Fruit fly (Drosophila melanogaster) whole organism, embryonic: ENCODE measurements around the gene Nrd1.
A peak's percentile ranks its signal among the peaks of the same experiment; 100 is the strongest.

Experiments
- Ada2b ChIP-seq: fragments of 200-800 bp; sonication (Bioruptor generic); IDR thresholded peaks from 2 replicates; pipeline ENCODE4 v1.3.6; 2022; ENCODE audit warnings: missing biosample characterization, missing genetic modification characterization
- CG10321 ChIP-seq: fragments of 200-800 bp; sonication (Bioruptor generic); IDR thresholded peaks from 2 replicates; pipeline ENCODE4 v1.3.6; 2022; ENCODE audit warnings: missing biosample characterization, missing genetic modification characterization
- CG11085 ChIP-seq: fragments of 200-800 bp; sonication (Bioruptor generic); IDR thresholded peaks from 2 replicates; pipeline ENCODE4 v1.3.6; 2022; ENCODE audit warnings: missing biosample characterization, missing genetic modification characterization
- CG12071 ChIP-seq: fragments of 200-800 bp; sonication (Bioruptor generic); optimal IDR thresholded peaks from 3 replicates; lab custom pipeline; 2018; ENCODE audit warnings: missing biosample characterization, mild to moderate bottlenecking, missing genetic modification characterization
- CG12744 ChIP-seq: fragments of 200-800 bp; sonication (Bioruptor generic); optimal IDR thresholded peaks from 2 replicates; lab custom pipeline; 2016; ENCODE audit warnings: missing biosample characterization, missing genetic modification characterization
- CG15479 ChIP-seq: fragments of 200-800 bp; sonication (Bioruptor generic); optimal IDR thresholded peaks from 3 replicates; lab custom pipeline; 2019; ENCODE audit warnings: missing biosample characterization, mild to moderate bottlenecking, missing genetic modification characterization, moderate library complexity
- CG15514 ChIP-seq: fragments of 200-800 bp; sonication (Bioruptor generic); optimal IDR thresholded peaks from 3 replicates; lab custom pipeline; 2017; ENCODE audit warnings: missing biosample characterization, missing genetic modification characterization, mild to moderate bottlenecking, moderate library complexity, missing genetic modification reagents
- CG17612 ChIP-seq: fragments of 200-800 bp; sonication (Bioruptor generic); IDR thresholded peaks from 2 replicates; pipeline ENCODE4 v1.3.6; 2022; ENCODE audit warnings: missing biosample characterization, missing genetic modification characterization
- CG18476 ChIP-seq: fragments of 200-800 bp; sonication (Bioruptor generic); optimal IDR thresholded peaks from 2 replicates; lab custom pipeline; 2016; ENCODE audit warnings: missing biosample characterization, mild to moderate bottlenecking, missing genetic modification characterization
- CG30431 ChIP-seq: fragments of 200-800 bp; sonication (Bioruptor generic); optimal IDR thresholded peaks from 2 replicates; lab custom pipeline; 2017; ENCODE audit warnings: missing biosample characterization, missing genetic modification characterization
- CG31224 ChIP-seq: fragments of 200-800 bp; sonication (Bioruptor generic); IDR thresholded peaks from 2 replicates; pipeline ENCODE4 v1.3.6; 2022; ENCODE audit warnings: missing biosample characterization, missing genetic modification characterization
- CG31388 ChIP-seq: fragments of 200-800 bp; sonication (Bioruptor generic); optimal IDR thresholded peaks from 2 replicates; lab custom pipeline; 2016; ENCODE audit warnings: missing biosample characterization, missing genetic modification characterization
- CG6683 ChIP-seq: fragments of 200-800 bp; sonication (Bioruptor generic); optimal IDR thresholded peaks from 2 replicates; lab custom pipeline; 2017; ENCODE audit warnings: missing biosample characterization, mild to moderate bottlenecking, missing genetic modification characterization, missing genetic modification reagents
- CG6813 ChIP-seq: fragments of 200-800 bp; sonication (Bioruptor generic); optimal IDR thresholded peaks from 2 replicates; lab custom pipeline; 2017; ENCODE audit warnings: missing biosample characterization, missing genetic modification characterization, mild to moderate bottlenecking, moderate library complexity, missing genetic modification reagents
- CG9437 ChIP-seq: fragments of 200-800 bp; sonication (Bioruptor generic); optimal IDR thresholded peaks from 2 replicates; lab custom pipeline; 2018; ENCODE audit warnings: missing biosample characterization, mild to moderate bottlenecking, missing genetic modification characterization
- CG9817 ChIP-seq: fragments of 200-800 bp; sonication (Bioruptor generic); optimal IDR thresholded peaks from 2 replicates; lab custom pipeline; 2018; ENCODE audit warnings: missing biosample characterization, mild to moderate bottlenecking, missing genetic modification characterization, moderate library complexity
- CG9932 ChIP-seq: fragments of 200-800 bp; sonication (Bioruptor generic); IDR thresholded peaks from 2 replicates; pipeline ENCODE4 v1.3.6; 2022; ENCODE audit warnings: missing biosample characterization, missing genetic modification characterization
- CTCF ChIP-seq: fragments of 200-800 bp; sonication (Bioruptor generic); optimal IDR thresholded peaks from 2 replicates; lab custom pipeline; 2017; ENCODE audit warnings: missing biosample characterization, mild to moderate bottlenecking, missing genetic modification characterization, moderate library complexity
- CrebB ChIP-seq: fragments of 200-800 bp; sonication (Bioruptor generic); optimal IDR thresholded peaks from 3 replicates; lab custom pipeline; 2018; ENCODE audit warnings: missing biosample characterization, mild to moderate bottlenecking, missing genetic modification characterization
- D19A ChIP-seq: fragments of 200-800 bp; optimal IDR thresholded peaks from 3 replicates; lab custom pipeline; 2019; ENCODE audit warnings: missing biosample characterization, mild to moderate bottlenecking, missing genetic modification characterization, moderate library complexity
- Dbx ChIP-seq: fragments of 200-800 bp; sonication (Bioruptor generic); IDR thresholded peaks from 3 replicates; pipeline ENCODE4 v1.3.6; 2022; ENCODE audit warnings: missing biosample characterization, missing genetic modification characterization
- Deaf1 ChIP-seq: fragments of 200-800 bp; optimal IDR thresholded peaks from 3 replicates; lab custom pipeline; 2019; ENCODE audit warnings: missing biosample characterization, mild to moderate bottlenecking, missing genetic modification characterization, moderate library complexity
- Doc3 ChIP-seq: fragments of 200-800 bp; sonication (Bioruptor generic); IDR thresholded peaks from 3 replicates; pipeline ENCODE4 v1.3.6; 2022; ENCODE audit warnings: missing biosample characterization, missing genetic modification characterization; ENCODE audit not compliant: partially characterized antibody
- GATAe ChIP-seq: fragments of 200-800 bp; sonication (Bioruptor generic); conservative IDR thresholded peaks from 2 replicates; pipeline ENCODE4 v1.3.6; 2022; ENCODE audit warnings: missing biosample characterization, missing genetic modification characterization
- H2.0 ChIP-seq: fragments of 200-800 bp; sonication (Bioruptor generic); IDR thresholded peaks from 2 replicates; pipeline ENCODE4 v1.3.6; 2022; ENCODE audit warnings: missing biosample characterization, missing genetic modification characterization
- HLH4C ChIP-seq: fragments of 200-800 bp; sonication (Bioruptor generic); IDR thresholded peaks from 3 replicates; pipeline ENCODE4 v1.3.6; 2022; ENCODE audit warnings: missing biosample characterization, missing genetic modification characterization; ENCODE audit not compliant: partially characterized antibody
- HmgD ChIP-seq: fragments of 200-800 bp; sonication (Bioruptor generic); optimal IDR thresholded peaks from 3 replicates; lab custom pipeline; 2016; ENCODE audit warnings: missing biosample characterization, missing genetic modification characterization
- Hmx ChIP-seq: fragments of 200-800 bp; sonication (Bioruptor generic); optimal IDR thresholded peaks from 2 replicates; lab custom pipeline; 2016; ENCODE audit warnings: missing biosample characterization, missing genetic modification characterization
- Jarid2 ChIP-seq: fragments of 200-800 bp; sonication (Bioruptor generic); optimal IDR thresholded peaks from 3 replicates; lab custom pipeline; 2017; ENCODE audit warnings: mild to moderate bottlenecking, missing biosample characterization, missing genetic modification reagents, missing genetic modification characterization
- Meics ChIP-seq: fragments of 200-800 bp; sonication (Bioruptor generic); optimal IDR thresholded peaks from 2 replicates; lab custom pipeline; 2017; ENCODE audit warnings: missing biosample characterization, mild to moderate bottlenecking, missing genetic modification characterization
- Oli ChIP-seq: fragments of 200-800 bp; sonication (Bioruptor generic); optimal IDR thresholded peaks from 2 replicates; lab custom pipeline; 2018; ENCODE audit warnings: missing biosample characterization, mild to moderate bottlenecking, missing genetic modification characterization, moderate library complexity
- Poxn ChIP-seq: fragments of 200-800 bp; sonication (Bioruptor generic); IDR thresholded peaks from 2 replicates; pipeline ENCODE4 v1.3.6; 2022; ENCODE audit warnings: missing biosample characterization, missing genetic modification characterization
- Xbp1 ChIP-seq: fragments of 200-800 bp; sonication (Bioruptor generic); optimal IDR thresholded peaks from 3 replicates; lab custom pipeline; 2016; ENCODE audit warnings: missing biosample characterization, mild to moderate bottlenecking, missing genetic modification characterization
- ac ChIP-seq: fragments of 200-800 bp; sonication (Bioruptor generic); optimal IDR thresholded peaks from 3 replicates; lab custom pipeline; 2017; ENCODE audit warnings: missing biosample characterization, mild to moderate bottlenecking, missing genetic modification characterization
- bbx ChIP-seq: fragments of 200-800 bp; sonication (Bioruptor generic); IDR thresholded peaks from 2 replicates; pipeline ENCODE4 v1.3.6; 2022; ENCODE audit warnings: missing biosample characterization, missing genetic modification characterization; ENCODE audit not compliant: partially characterized antibody
- caup ChIP-seq: fragments of 200-800 bp; sonication (Bioruptor generic); optimal IDR thresholded peaks from 3 replicates; lab custom pipeline; 2017; ENCODE audit warnings: missing biosample characterization, mild to moderate bottlenecking, missing genetic modification characterization, moderate library complexity; ENCODE audit not compliant: severe bottlenecking
- corto ChIP-seq: fragments of 200-800 bp; sonication (Bioruptor generic); optimal IDR thresholded peaks from 2 replicates; lab custom pipeline; 2016; ENCODE audit warnings: missing biosample characterization, mild to moderate bottlenecking, missing genetic modification characterization, moderate library complexity
- dm ChIP-seq: fragments of 200-800 bp; sonication (Bioruptor generic); optimal IDR thresholded peaks from 3 replicates; lab custom pipeline; 2016; ENCODE audit warnings: missing biosample characterization, missing genetic modification characterization
- ems ChIP-seq: fragments of 200-800 bp; sonication (Bioruptor generic); optimal IDR thresholded peaks from 3 replicates; lab custom pipeline; 2016; ENCODE audit warnings: missing biosample characterization, missing genetic modification characterization
- eve ChIP-seq, 2 experiments: fragments of >200 bp; optimal IDR thresholded peaks; 2 replicates each; lab custom pipeline; 2017; ENCODE audit warnings: missing biosample characterization in 2 of 2, missing genetic modification characterization in 2 of 2
- exex ChIP-seq: fragments of 200-800 bp; sonication (Bioruptor generic); optimal IDR thresholded peaks from 4 replicates; lab custom pipeline; 2018; ENCODE audit warnings: missing biosample characterization, mild to moderate bottlenecking, missing genetic modification characterization, moderate library complexity
- fd64A ChIP-seq: fragments of 200-800 bp; sonication (Bioruptor generic); optimal IDR thresholded peaks from 3 replicates; lab custom pipeline; 2018; ENCODE audit warnings: missing biosample characterization, mild to moderate bottlenecking, missing genetic modification characterization
- gfzf ChIP-seq: fragments of 200-800 bp; sonication (Bioruptor generic); optimal IDR thresholded peaks from 2 replicates; lab custom pipeline; 2016; ENCODE audit warnings: missing biosample characterization, mild to moderate bottlenecking, missing genetic modification characterization, moderate library complexity
- lbe ChIP-seq: fragments of 200-800 bp; sonication (Bioruptor generic); optimal IDR thresholded peaks from 2 replicates; lab custom pipeline; 2016; ENCODE audit warnings: missing biosample characterization, mild to moderate bottlenecking, missing genetic modification characterization
- pan ChIP-seq, 4 experiments: fragments of >200 bp in 3 of 4; fragments of 200-800 bp in 1 of 4; sonication (Bioruptor generic) in 1 of 4; optimal IDR thresholded peaks in 3 of 4; IDR thresholded peaks in 1 of 4; 2 replicates each; pipeline versions ENCODE4 v1.3.6 to Lab custom; 2017 to 2022; ENCODE audit warnings: missing biosample characterization in 2 of 4, missing genetic modification characterization in 2 of 4, mixed read lengths in 1 of 4
- sima ChIP-seq: fragments of 200-800 bp; sonication (Bioruptor generic); optimal IDR thresholded peaks from 2 replicates; lab custom pipeline; 2016; ENCODE audit warnings: missing biosample characterization, missing genetic modification characterization
- slbo ChIP-seq: fragments of 200-800 bp; sonication (Bioruptor generic); IDR thresholded peaks from 2 replicates; pipeline ENCODE4 v1.3.6; 2022; ENCODE audit warnings: missing biosample characterization, missing genetic modification characterization
- toy ChIP-seq: fragments of 200-800 bp; sonication (Bioruptor generic); IDR thresholded peaks from 2 replicates; pipeline ENCODE4 v1.3.6; 2022; ENCODE audit warnings: missing biosample characterization, missing genetic modification characterization
- vfl ChIP-seq: fragments of 200-800 bp; sonication (Bioruptor generic); optimal IDR thresholded peaks from 2 replicates; lab custom pipeline; 2016; ENCODE audit warnings: missing biosample characterization, missing genetic modification characterization
- wek ChIP-seq: fragments of 200-800 bp; sonication (Bioruptor generic); optimal IDR thresholded peaks from 3 replicates; lab custom pipeline; 2018; ENCODE audit warnings: missing biosample characterization, mild to moderate bottlenecking, missing genetic modification characterization, moderate library complexity
- z ChIP-seq: fragments of 200-800 bp; sonication (Bioruptor generic); IDR thresholded peaks from 3 replicates; pipeline ENCODE4 v1.3.6; 2022; ENCODE audit warnings: missing biosample characterization, missing genetic modification characterization

Nrd1 gene

dm6 chrX:11885356-11885755 is 16.7 kb upstream of the Nrd1 start (continued):
- no peak for TF ChIP-seq Hmx (GFP tag; lab: Kevin White, UChicago)
- peak; percentile 27 for TF ChIP-seq CG6813
- TF ChIP-seq wek (GFP tag; lab: Kevin White, UChicago), result no peak
- TF ChIP-seq HLH4C (GFP tag; lab: Robert Waterston, UW), result no peak
- TF ChIP-seq pan (optimal IDR thresholded peaks at IDR 0.05; lab: Kevin White, UChicago), result no peak
- TF ChIP-seq pan (GFP tag; optimal IDR thresholded peaks at IDR 0.05 in 1 of 2, IDR thresholded peaks at IDR 0.05 in 1 of 2), result no peak
- no peak for TF ChIP-seq bbx
- TF ChIP-seq fd64A (GFP tag; lab: Kevin White, UChicago), result no peak
- TF ChIP-seq gfzf (GFP tag; lab: Kevin White, UChicago), result no peak
- no peak for TF ChIP-seq toy
- no peak for TF ChIP-seq ems (GFP tag; lab: Kevin White, UChicago)
- TF ChIP-seq exex (tag; lab: Kevin White, UChicago), result peak; percentile 26
- TF ChIP-seq Oli (tag; lab: Kevin White, UChicago), result peak; percentile 60
- TF ChIP-seq CG15479, result no peak
- TF ChIP-seq CG9817 (tag; lab: Kevin White, UChicago), result peak; percentile 54
- no peak for TF ChIP-seq eve (GFP tag; optimal IDR thresholded peaks at IDR 0.05; lab: Kevin White, UChicago)
- TF ChIP-seq CrebB, result no peak
- TF ChIP-seq CG30431, result no peak
- no peak for TF ChIP-seq CG11085
- TF ChIP-seq Ada2b (GFP tag; lab: Robert Waterston, UW), result peak; percentile 26; the same call in 1 of the 2 replicates
- no peak for TF ChIP-seq CTCF (GFP tag; lab: Kevin White, UChicago)
- TF ChIP-seq CG9437 (GFP tag; lab: Kevin White, UChicago), result peak; percentile 16
- no peak for TF ChIP-seq HmgD (GFP tag; lab: Kevin White, UChicago)
- peak; percentile 58 for TF ChIP-seq CG9932 (GFP tag; lab: Robert Waterston, UW)
- TF ChIP-seq Doc3 (GFP tag; lab: Robert Waterston, UW), result no peak
- no peak for TF ChIP-seq GATAe (GFP tag; lab: Robert Waterston, UW)
- no peak for TF ChIP-seq dm (GFP tag; lab: Kevin White, UChicago)
- TF ChIP-seq z (GFP tag; lab: Robert Waterston, UW), result no peak
- TF ChIP-seq sima, result no peak
- TF ChIP-seq vfl (GFP tag; lab: Kevin White, UChicago), result no peak
- no peak for TF ChIP-seq corto (GFP tag; lab: Kevin White, UChicago)
- TF ChIP-seq Meics, result peak; percentile 62
- no peak for TF ChIP-seq CG10321
- TF ChIP-seq CG6683 (GFP tag; lab: Kevin White, UChicago), result peak; percentile 5
- TF ChIP-seq CG12071 (GFP tag; lab: Kevin White, UChicago), result no peak
- TF ChIP-seq CG18476 (GFP tag; lab: Kevin White, UChicago), result no peak
- no peak for TF ChIP-seq CG17612 (GFP tag; lab: Robert Waterston, UW)
- TF ChIP-seq Xbp1, result peak; percentile 33
- peak; percentile 31 for TF ChIP-seq caup (GFP tag; lab: Kevin White, UChicago)
- TF ChIP-seq CG12744 (GFP tag; lab: Kevin White, UChicago), result no peak
- no peak for TF ChIP-seq Jarid2
- TF ChIP-seq slbo (GFP tag; lab: Robert Waterston, UW), result peak; percentile 60
- 0 out of 2 replicates have a peak, but pooled peaks have one; percentile 26 for TF ChIP-seq CG31224
- no peak for TF ChIP-seq Poxn (GFP tag; lab: Robert Waterston, UW)
- TF ChIP-seq D19A (tag; lab: Kevin White, UChicago), result peak; percentile 42
- 0 out of 2 replicates have a peak, but pooled peaks have one; percentile 17 for TF ChIP-seq H2.0
- TF ChIP-seq CG31388 (GFP tag; lab: Kevin White, UChicago), result no peak
- peak; percentile 44; the same call in 1 of the 3 replicates for TF ChIP-seq Dbx (GFP tag; lab: Robert Waterston, UW)
- no peak for TF ChIP-seq lbe
- peak; percentile 39 for TF ChIP-seq Deaf1 (tag; lab: Kevin White, UChicago)
- TF ChIP-seq CG15514 (GFP tag; lab: Kevin White, UChicago), result peak; percentile 45
- no peak for TF ChIP-seq ac (GFP tag; lab: Kevin White, UChicago)
